Fruit fly (Drosophila melanogaster): Measurements from ENCODE around the gene yl.

The yl gene

dm6 chrX:14191918-14192317 is 1.1 kb upstream of the yl start, which contains the start of gene CG13403:
Gene CG13403 (minus strand): TSS chrX:14192018.
- TF ChIP-seq Mnt (GFP tag; optimal IDR thresholded peaks at IDR 0.05) = no peak
- no peak for TF ChIP-seq cnc (optimal IDR thresholded peaks at IDR 0.05)
- TF ChIP-seq CG11617 (GFP tag; optimal IDR thresholded peaks at IDR 0.05) = no peak
- TF ChIP-seq CG7101 (tag; optimal IDR thresholded peaks at IDR 0.05) = no peak
- TF ChIP-seq CG5204 (GFP tag; optimal IDR thresholded peaks at IDR 0.05) = no peak
- TF ChIP-seq Crg-1 (GFP tag; optimal IDR thresholded peaks at IDR 0.05) = no peak
- no peak for TF ChIP-seq cic (GFP tag; optimal IDR thresholded peaks at IDR 0.05)
- TF ChIP-seq CG12768 (GFP tag; optimal IDR thresholded peaks at IDR 0.05) = no peak
- no peak for TF ChIP-seq kay (GFP tag; ENCODE audit: borderline replicate concordance)
- no peak for TF ChIP-seq toe (GFP tag; optimal IDR thresholded peaks at IDR 0.05)
- no peak for TF ChIP-seq bab1 (GFP tag; optimal IDR thresholded peaks at IDR 0.05)
- TF ChIP-seq CG33017 (tag; optimal IDR thresholded peaks at IDR 0.05) = no peak
- no peak for TF ChIP-seq pad (GFP tag; optimal IDR thresholded peaks at IDR 0.05)

dm6 chrX:14199967-14200531 is 7.0 kb downstream of the yl start, which contains the start of gene CG11590:
Gene CG11590 (plus strand): TSS chrX:14200178.
- peak; percentile 38 for TF ChIP-seq bab1 (GFP tag; optimal IDR thresholded peaks at IDR 0.05)
- no peak for TF ChIP-seq Clk (GFP tag; optimal IDR thresholded peaks at IDR 0.05)
- TF ChIP-seq CG12768 (GFP tag; optimal IDR thresholded peaks at IDR 0.05) = no peak

- TF ChIP-seq cic (GFP tag; optimal IDR thresholded peaks at IDR 0.05) (no peak), tj (GFP tag; optimal IDR thresholded peaks at IDR 0.05) (no peak), ovo (GFP tag; optimal IDR thresholded peaks at IDR 0.05) (no peak), cnc (optimal IDR thresholded peaks at IDR 0.05) (no peak), toe (GFP tag; optimal IDR thresholded peaks at IDR 0.05) (no peak), CG7045 (GFP tag; optimal IDR thresholded peaks at IDR 0.05) (no peak), CG1620 (GFP tag; optimal IDR thresholded peaks at IDR 0.05) (no peak), CG14711 (tag; optimal IDR thresholded peaks at IDR 0.05) (no peak), Crg-1 (GFP tag; optimal IDR thresholded peaks at IDR 0.05) (no peak), bab1 (GFP tag; optimal IDR thresholded peaks at IDR 0.05) (no peak), Hr96 (GFP tag; optimal IDR thresholded peaks at IDR 0.05) (no peak)
These were observed 8.2 kb downstream of the yl start, which contains the start of gene Prp16 for dm6 chrX:14201178-14201577. Gene Prp16 (plus strand): TSS chrX:14201362.

dm6 chrX:14208426-14209208 is 15.6 kb downstream of the yl start:
- no peak for TF ChIP-seq CG7101 (tag; optimal IDR thresholded peaks at IDR 0.05)
- TF ChIP-seq Crg-1 (GFP tag; optimal IDR thresholded peaks at IDR 0.05) = no peak
- TF ChIP-seq CG11617 (GFP tag; optimal IDR thresholded peaks at IDR 0.05) = peak; percentile 36
- peak; percentile 42 for TF ChIP-seq Hr96 (GFP tag; optimal IDR thresholded peaks at IDR 0.05)
- TF ChIP-seq CG1620 (GFP tag; optimal IDR thresholded peaks at IDR 0.05) = no peak
- peak; percentile 41 for TF ChIP-seq CG33017 (tag; optimal IDR thresholded peaks at IDR 0.05)
- peak; percentile 72 for TF ChIP-seq kay (GFP tag; ENCODE audit: borderline replicate concordance)
- peak; percentile 26 for TF ChIP-seq pad (GFP tag; optimal IDR thresholded peaks at IDR 0.05)
- no peak for TF ChIP-seq Mnt (GFP tag; optimal IDR thresholded peaks at IDR 0.05)
- TF ChIP-seq cnc (optimal IDR thresholded peaks at IDR 0.05) = no peak
- no peak for TF ChIP-seq cic (GFP tag; optimal IDR thresholded peaks at IDR 0.05)
- TF ChIP-seq CG7045 (GFP tag; optimal IDR thresholded peaks at IDR 0.05) = peak; percentile 58
- TF ChIP-seq Clk (GFP tag; optimal IDR thresholded peaks at IDR 0.05) = no peak
- no peak for TF ChIP-seq CG12768 (GFP tag; optimal IDR thresholded peaks at IDR 0.05)
- peak; percentile 39 for TF ChIP-seq bab1 (GFP tag; optimal IDR thresholded peaks at IDR 0.05)
- peak; percentile 12 for TF ChIP-seq toe (GFP tag; optimal IDR thresholded peaks at IDR 0.05)
- TF ChIP-seq tj (GFP tag; optimal IDR thresholded peaks at IDR 0.05) = no peak
- no peak for TF ChIP-seq ovo (GFP tag; optimal IDR thresholded peaks at IDR 0.05)
- no peak for TF ChIP-seq CG5204 (GFP tag; optimal IDR thresholded peaks at IDR 0.05)
- peak; percentile 28 for TF ChIP-seq CG14711 (tag; optimal IDR thresholded peaks at IDR 0.05)

DNA sequence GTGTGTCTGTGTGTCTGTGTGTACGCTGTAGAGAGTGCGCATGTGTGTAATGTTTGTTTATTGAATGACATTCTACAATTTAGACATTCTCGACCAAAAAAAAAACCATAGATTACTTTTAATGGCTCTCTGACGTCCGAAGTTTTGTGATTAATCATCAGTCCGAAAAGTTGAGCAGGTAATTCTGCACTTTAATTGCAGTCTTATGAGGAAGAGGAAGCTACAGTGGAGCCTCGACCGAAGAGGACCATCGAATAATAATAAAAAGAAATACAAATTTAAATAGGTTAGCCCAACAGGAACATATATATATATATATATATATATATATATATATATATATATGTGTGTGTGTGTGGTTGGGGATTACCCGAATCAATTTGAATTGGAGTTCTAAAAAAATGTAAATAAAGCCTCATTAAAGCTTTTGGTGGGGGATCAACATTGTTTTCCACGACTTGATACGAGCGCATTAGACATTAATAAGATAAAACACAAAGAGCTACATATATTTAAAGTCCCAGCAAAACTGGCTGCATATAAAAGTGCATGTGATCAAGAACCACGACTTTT is 16.3 kb downstream of the yl start:
- TF ChIP-seq Hr96 (GFP tag; optimal IDR thresholded peaks at IDR 0.05) = peak; percentile 18
- TF ChIP-seq toe (GFP tag; optimal IDR thresholded peaks at IDR 0.05) = no peak

dm6 chrX:14211250-14211944 is 18.4 kb downstream of the yl start:
- TF ChIP-seq Clk (GFP tag; optimal IDR thresholded peaks at IDR 0.05) = no peak
- no peak for TF ChIP-seq CG12768 (GFP tag; optimal IDR thresholded peaks at IDR 0.05)
- TF ChIP-seq cic (GFP tag; optimal IDR thresholded peaks at IDR 0.05) = no peak
- no peak for TF ChIP-seq Crg-1 (GFP tag; optimal IDR thresholded peaks at IDR 0.05)
- no peak for TF ChIP-seq kay (GFP tag; ENCODE audit: borderline replicate concordance)
- no peak for TF ChIP-seq CG7101 (tag; optimal IDR thresholded peaks at IDR 0.05)
- TF ChIP-seq tj (GFP tag; optimal IDR thresholded peaks at IDR 0.05) = peak; percentile 1

Data from whole organism, adult.